Fruit fly (Drosophila melanogaster) Kc167 (cell line): ENCODE measurements around the gene CG14142.

Experiments used
- Myc ChIP-seq: fragments of >200 bp; optimal IDR thresholded peaks from 2 replicates; lab custom pipeline; 2017; ENCODE audit warnings: missing external identifiers
- Sin3A ChIP-seq: fragments of >200 bp; optimal IDR thresholded peaks from 2 replicates; lab custom pipeline; 2018; ENCODE audit warnings: missing external identifiers
- h ChIP-seq: fragments of >200 bp; optimal IDR thresholded peaks from 3 replicates; lab custom pipeline; 2018; ENCODE audit warnings: missing external identifiers
- insv ChIP-seq: fragments of >200 bp; optimal IDR thresholded peaks from 3 replicates; lab custom pipeline; 2018; ENCODE audit warnings: missing external identifiers
- psq ChIP-seq: fragments of >200 bp; optimal IDR thresholded peaks from 2 replicates; lab custom pipeline; 2017; ENCODE audit warnings: missing external identifiers
- ttk ChIP-seq: sonication (Bioruptor generic); optimal IDR thresholded peaks from 2 replicates; lab custom pipeline; 2017; ENCODE audit warnings: missing external identifiers

The CG14142 gene

dm6 chr3L:11196860-11197259 lies 23.5 kb downstream of the CG14142 start:
- TF ChIP-seq ttk (lab: Kevin White, UChicago) (no peak), Sin3A (lab: Kevin White, UChicago) (no peak), psq (lab: Kevin White, UChicago) (no peak), insv (lab: Kevin White, UChicago) (no peak), h (lab: Kevin White, UChicago) (no peak), Myc (lab: Kevin White, UChicago) (no peak)

dm6 chr3L:11197291-11198021 lies 24.1 kb downstream of the CG14142 start, which contains the start of gene GlcAT-P:
Gene GlcAT-P (minus strand): TSS chr3L:11197536.
- TF ChIP-seq ttk (lab: Kevin White, UChicago) (no peak), insv (lab: Kevin White, UChicago) (no peak), Sin3A (lab: Kevin White, UChicago) (no peak), h (lab: Kevin White, UChicago) (no peak), psq (lab: Kevin White, UChicago) (no peak), Myc (lab: Kevin White, UChicago) (no peak)

dm6 chr3L:11198375-11198774 lies 25.1 kb downstream of the CG14142 start:
- TF ChIP-seq Myc (lab: Kevin White, UChicago) (no peak), Sin3A (lab: Kevin White, UChicago) (no peak), insv (lab: Kevin White, UChicago) (no peak), ttk (lab: Kevin White, UChicago) (no peak), h (lab: Kevin White, UChicago) (no peak), psq (lab: Kevin White, UChicago) (no peak)

dm6 chr3L:11199320-11199719 lies 26.0 kb downstream of the CG14142 start, which contains the start of gene CG7607:
Gene CG7607 (plus strand): TSS chr3L:11199620.
- TF ChIP-seq insv (lab: Kevin White, UChicago) (no peak), h (lab: Kevin White, UChicago) (no peak), Sin3A (lab: Kevin White, UChicago) (no peak), ttk (lab: Kevin White, UChicago) (no peak), psq (lab: Kevin White, UChicago) (no peak), Myc (lab: Kevin White, UChicago) (no peak)

- TF ChIP-seq ttk (lab: Kevin White, UChicago) (no peak), h (lab: Kevin White, UChicago) (no peak), psq (lab: Kevin White, UChicago) (no peak), Sin3A (lab: Kevin White, UChicago) (no peak), Myc (lab: Kevin White, UChicago) (no peak), insv (lab: Kevin White, UChicago) (no peak)
These were observed 27.7 kb downstream of the CG14142 start, which contains the start of gene nkt for dm6 chr3L:11201051-11201450. Gene nkt (plus strand): TSS chr3L:11201351.

- no peak for TF ChIP-seq ttk (lab: Kevin White, UChicago)
- TF ChIP-seq Sin3A (lab: Kevin White, UChicago): no peak
- no peak for TF ChIP-seq insv (lab: Kevin White, UChicago)
- TF ChIP-seq psq (lab: Kevin White, UChicago): no peak
- TF ChIP-seq Myc (lab: Kevin White, UChicago): no peak
- no peak for TF ChIP-seq h (lab: Kevin White, UChicago)
These were observed 30.6 kb downstream of the CG14142 start for dm6 chr3L:11203820-11204449.

dm6 chr3L:11204852-11205251 lies 31.5 kb downstream of the CG14142 start:
- TF ChIP-seq insv (lab: Kevin White, UChicago) (no peak), psq (lab: Kevin White, UChicago) (no peak), Myc (lab: Kevin White, UChicago) (no peak), Sin3A (lab: Kevin White, UChicago) (no peak), ttk (lab: Kevin White, UChicago) (no peak), h (lab: Kevin White, UChicago) (no peak)

- TF ChIP-seq Sin3A (lab: Kevin White, UChicago) (no peak), ttk (lab: Kevin White, UChicago) (no peak), Myc (lab: Kevin White, UChicago) (no peak), insv (lab: Kevin White, UChicago) (no peak), h (lab: Kevin White, UChicago) (no peak), psq (lab: Kevin White, UChicago) (no peak)
These were observed 32.5 kb downstream of the CG14142 start, which contains the start of gene Plod for dm6 chr3L:11205608-11206336. Gene Plod (minus strand): TSS chr3L:11206016.

dm6 chr3L:11210517-11210916 lies 37.2 kb downstream of the CG14142 start, which contains the start of the genes Ube3a and CG7600:
Gene Ube3a (minus strand): TSS chr3L:11210583.
Gene CG7600 (plus strand): TSS chr3L:11210786.
- TF ChIP-seq Myc (lab: Kevin White, UChicago) (no peak), psq (lab: Kevin White, UChicago) (no peak), Sin3A (lab: Kevin White, UChicago) (no peak), insv (lab: Kevin White, UChicago) (no peak), ttk (lab: Kevin White, UChicago) (no peak), h (lab: Kevin White, UChicago) (no peak)

- TF ChIP-seq psq (lab: Kevin White, UChicago) (no peak), insv (lab: Kevin White, UChicago) (no peak), ttk (lab: Kevin White, UChicago) (no peak), Sin3A (lab: Kevin White, UChicago) (no peak), h (lab: Kevin White, UChicago) (no peak), Myc (lab: Kevin White, UChicago) (no peak)
These were observed 40.3 kb downstream of the CG14142 start for dm6 chr3L:11213643-11214042.
